3 fruit fly cellular contexts compared by ENCODE assay signal in genomic region chrX:22833534-22833933, dm6.
A peak's percentile ranks its signal among the peaks of the same experiment; 100 is the strongest.
TF ChIP-seq lines count a peak whose summit lies in the region.

No protein-coding gene starts in this region.

TF ChIP-seq in whole organism, embryonic, 481 proteins besides CTCF, POLR2A, EP300 and RAD21 (continued from another document and continues in another):
- TF ChIP-seq amos (GFP tag; IDR thresholded peaks at IDR 0.05; lab: Robert Waterston, UW; ENCODE audit: partially characterized antibody), result no peak
- TF ChIP-seq Mes4 (GFP tag; optimal IDR thresholded peaks at IDR 0.05; lab: Kevin White, UChicago), result peak; percentile 35
- no peak for TF ChIP-seq Neu2 (GFP tag; optimal IDR thresholded peaks at IDR 0.05; lab: Kevin White, UChicago; ENCODE audit: borderline replicate concordance)
- peak; percentile 50; the same call in 1 of the 3 replicates for TF ChIP-seq so (GFP tag; IDR thresholded peaks at IDR 0.05; lab: Robert Waterston, UW)
- TF ChIP-seq CG12219 (GFP tag; optimal IDR thresholded peaks at IDR 0.05; lab: Kevin White, UChicago), result peak; percentile 60
- peak; percentile 86 for TF ChIP-seq CG1603 (tag; optimal IDR thresholded peaks at IDR 0.05; lab: Kevin White, UChicago)
- TF ChIP-seq CG17385 (GFP tag; optimal IDR thresholded peaks at IDR 0.05; lab: Kevin White, UChicago), result peak; percentile 34
- no peak for TF ChIP-seq nom (GFP tag; optimal IDR thresholded peaks at IDR 0.05; lab: Kevin White, UChicago)
- TF ChIP-seq Hr3 (GFP tag; optimal IDR thresholded peaks at IDR 0.05; lab: Kevin White, UChicago), result peak; percentile 34
- TF ChIP-seq gro (GFP tag; optimal IDR thresholded peaks at IDR 0.05; lab: Kevin White, UChicago), result no peak
- no peak for TF ChIP-seq CG17612 (GFP tag; IDR thresholded peaks at IDR 0.05; lab: Robert Waterston, UW)
- TF ChIP-seq CG17359 (tag; optimal IDR thresholded peaks at IDR 0.05; lab: Kevin White, UChicago), result peak; percentile 72
- TF ChIP-seq CG2116 (GFP tag; optimal IDR thresholded peaks at IDR 0.05; lab: Kevin White, UChicago), result no peak
- TF ChIP-seq Dll (GFP tag; IDR thresholded peaks at IDR 0.05; lab: Robert Waterston, UW; ENCODE audit: partially characterized antibody), result no peak
- no peak for TF ChIP-seq Mad (GFP tag; optimal IDR thresholded peaks at IDR 0.05; lab: Kevin White, UChicago)
- TF ChIP-seq lab (GFP tag; optimal IDR thresholded peaks at IDR 0.05; lab: Kevin White, UChicago), result peak; percentile 53
- TF ChIP-seq CG12071 (GFP tag; optimal IDR thresholded peaks at IDR 0.05; lab: Kevin White, UChicago), result peak; percentile 55
- TF ChIP-seq CG4404 (GFP tag; IDR thresholded peaks at IDR 0.05; lab: Robert Waterston, UW), result peak; percentile 13; the same call in 1 of the 2 replicates
- TF ChIP-seq tx (GFP tag; optimal IDR thresholded peaks at IDR 0.05; lab: Kevin White, UChicago), result peak; percentile 2
- peak; percentile 50 for TF ChIP-seq ATbp (GFP tag; optimal IDR thresholded peaks at IDR 0.05; lab: Kevin White, UChicago)
- peak; percentile 54 for TF ChIP-seq Aef1 (GFP tag; IDR thresholded peaks at IDR 0.05; lab: Robert Waterston, UW)
- peak; percentile 74 for TF ChIP-seq nmo (GFP tag; optimal IDR thresholded peaks at IDR 0.05; lab: Kevin White, UChicago)
- no peak for TF ChIP-seq ash1 (GFP tag; optimal IDR thresholded peaks at IDR 0.05; lab: Kevin White, UChicago)
- TF ChIP-seq Oli (tag; optimal IDR thresholded peaks at IDR 0.05; lab: Kevin White, UChicago), result peak; percentile 74
- TF ChIP-seq CG17829 (tag; optimal IDR thresholded peaks at IDR 0.05; lab: Kevin White, UChicago), result peak; percentile 29
- TF ChIP-seq Ets65A (GFP tag; lab: Kevin White, UChicago), result peak; percentile 92
- TF ChIP-seq ken (GFP tag; IDR thresholded peaks at IDR 0.05; lab: Robert Waterston, UW), result 0 out of 3 replicates have a peak, but pooled peaks have one; percentile 44
- no peak for TF ChIP-seq CG10543 (GFP tag; optimal IDR thresholded peaks at IDR 0.05; lab: Kevin White, UChicago)
- no peak for TF ChIP-seq CG7987 (GFP tag; optimal IDR thresholded peaks at IDR 0.05; lab: Kevin White, UChicago)
- peak; percentile 33; the same call in 1 of the 2 replicates for TF ChIP-seq sob (GFP tag; IDR thresholded peaks at IDR 0.05; lab: Robert Waterston, UW)
- peak; percentile 45 for TF ChIP-seq CG15269 (tag; optimal IDR thresholded peaks at IDR 0.05; lab: Kevin White, UChicago)
- peak; percentile 3 for TF ChIP-seq slou (GFP tag; optimal IDR thresholded peaks at IDR 0.05; lab: Kevin White, UChicago)
- no peak for TF ChIP-seq CG15514 (GFP tag; optimal IDR thresholded peaks at IDR 0.05; lab: Kevin White, UChicago)
- peak; percentile 1 for TF ChIP-seq scrt (GFP tag; optimal IDR thresholded peaks at IDR 0.05; lab: Kevin White, UChicago)
- TF ChIP-seq Dp (GFP tag; optimal IDR thresholded peaks at IDR 0.05; lab: Kevin White, UChicago), result no peak
- TF ChIP-seq CG1024 (GFP tag; IDR thresholded peaks at IDR 0.05; lab: Robert Waterston, UW), result peak; percentile 22; the same call in 1 of the 2 replicates
- no peak for TF ChIP-seq schlank (tag; optimal IDR thresholded peaks at IDR 0.05; lab: Kevin White, UChicago)
- peak; percentile 20 for TF ChIP-seq tap (tag; optimal IDR thresholded peaks at IDR 0.05; lab: Kevin White, UChicago)
- TF ChIP-seq CG6689 (GFP tag; IDR thresholded peaks at IDR 0.05; lab: Robert Waterston, UW), result peak; percentile 57; the same call in 1 of the 2 replicates
- TF ChIP-seq row (GFP tag; IDR thresholded peaks at IDR 0.05; lab: Robert Waterston, UW), result no peak; the same call in 1 of the 3 replicates
- TF ChIP-seq BEAF-32 (GFP tag; optimal IDR thresholded peaks at IDR 0.05; lab: Kevin White, UChicago), result no peak
- peak; percentile 36 for TF ChIP-seq CG8089 (GFP tag; optimal IDR thresholded peaks at IDR 0.05; lab: Kevin White, UChicago)
- peak; percentile 51 for TF ChIP-seq Antp (GFP tag; optimal IDR thresholded peaks at IDR 0.05; lab: Kevin White, UChicago)

TF ChIP-seq in whole organism, prepupa, 60 proteins besides CTCF, POLR2A, EP300 and RAD21 (continued from another document):
- TF ChIP-seq CG6854 (GFP tag; optimal IDR thresholded peaks at IDR 0.05; lab: Kevin White, UChicago) (no peak), CG11762 (GFP tag; optimal IDR thresholded peaks at IDR 0.05; lab: Kevin White, UChicago; ENCODE audit: insufficient read depth) (peak; percentile 64), OdsH (GFP tag; optimal IDR thresholded peaks at IDR 0.05; lab: Kevin White, UChicago) (peak; percentile 83), salr (GFP tag; optimal IDR thresholded peaks at IDR 0.05; lab: Kevin White, UChicago) (peak; percentile 74 to 77), acj6 (GFP tag; optimal IDR thresholded peaks at IDR 0.05; lab: Kevin White, UChicago) (peak; percentile 80), cyc (GFP tag; optimal IDR thresholded peaks at IDR 0.05; lab: Kevin White, UChicago) (peak; percentile 69), net (GFP tag; optimal IDR thresholded peaks at IDR 0.05; lab: Kevin White, UChicago) (peak; percentile 86), Hr39 (GFP tag; optimal IDR thresholded peaks at IDR 0.05; lab: Kevin White, UChicago) (peak; percentile 60), fkh (GFP tag; optimal IDR thresholded peaks at IDR 0.05; lab: Kevin White, UChicago) (peak; percentile 4), achi (GFP tag; optimal IDR thresholded peaks at IDR 0.05; lab: Kevin White, UChicago) (peak; percentile 82), CG11294 (GFP tag; IDR thresholded peaks at IDR 0.05; lab: Robert Waterston, UW) (peak; percentile 61), Eip78C (GFP tag; lab: Kevin White, UChicago) (peak; percentile 93), Gug (GFP tag; IDR thresholded peaks at IDR 0.05; lab: Robert Waterston, UW) (peak; percentile 91), CG9139 (GFP tag; optimal IDR thresholded peaks at IDR 0.05; lab: Kevin White, UChicago) (no peak), Ets21C (GFP tag; optimal IDR thresholded peaks at IDR 0.05; lab: Kevin White, UChicago) (peak; percentile 30), CG8632 (GFP tag; optimal IDR thresholded peaks at IDR 0.05; lab: Kevin White, UChicago) (peak; percentile 68), topi (GFP tag; optimal IDR thresholded peaks at IDR 0.05; lab: Kevin White, UChicago) (peak; percentile 70), CG3919 (GFP tag; optimal IDR thresholded peaks at IDR 0.05; lab: Kevin White, UChicago) (peak; percentile 82), Hr38 (GFP tag; optimal IDR thresholded peaks at IDR 0.05; lab: Kevin White, UChicago) (no peak), Ets96B (tag; optimal IDR thresholded peaks at IDR 0.05; lab: Kevin White, UChicago) (peak; percentile 69), Sox15 (GFP tag; optimal IDR thresholded peaks at IDR 0.05; lab: Kevin White, UChicago) (peak; percentile 53), dsx (GFP tag; optimal IDR thresholded peaks at IDR 0.05; lab: Kevin White, UChicago; ENCODE audit: poor library complexity, severe bottlenecking) (peak; percentile 23), CG32006 (GFP tag; optimal IDR thresholded peaks at IDR 0.05; lab: Kevin White, UChicago) (peak; percentile 93), Lpt (GFP tag; optimal IDR thresholded peaks at IDR 0.05; lab: Kevin White, UChicago) (peak; percentile 84), Blimp-1 (GFP tag; optimal IDR thresholded peaks at IDR 0.05; lab: Kevin White, UChicago) (no peak), Sox14 (GFP tag; optimal IDR thresholded peaks at IDR 0.05; lab: Kevin White, UChicago) (peak; percentile 76), CG10631 (GFP tag; optimal IDR thresholded peaks at IDR 0.05; lab: Kevin White, UChicago) (peak; percentile 82), Eip75B (GFP tag; optimal IDR thresholded peaks at IDR 0.05; lab: Kevin White, UChicago) (peak; percentile 72), CG8119 (GFP tag; IDR thresholded peaks at IDR 0.05; lab: Robert Waterston, UW) (peak; percentile 92), Smox (GFP tag; optimal IDR thresholded peaks at IDR 0.05; lab: Kevin White, UChicago) (peak; percentile 55), CG6792 (GFP tag; optimal IDR thresholded peaks at IDR 0.05; lab: Kevin White, UChicago) (peak; percentile 76), Hr4 (GFP tag; optimal IDR thresholded peaks at IDR 0.05; lab: Kevin White, UChicago) (peak; percentile 91), CG4318 (GFP tag; optimal IDR thresholded peaks at IDR 0.05; lab: Kevin White, UChicago) (peak; percentile 85), CG1621 (tag; optimal IDR thresholded peaks at IDR 0.05; lab: Kevin White, UChicago) (peak; percentile 78), eg (GFP tag; IDR thresholded peaks at IDR 0.05; lab: Robert Waterston, UW) (peak; percentile 93), CG7368 (GFP tag; optimal IDR thresholded peaks at IDR 0.05; lab: Kevin White, UChicago) (peak; percentile 76)

TF ChIP-seq in whole organism, wandering third instar larva, 38 proteins besides CTCF, POLR2A, EP300 and RAD21 (continued from another document):
- no peak for TF ChIP-seq Abd-B (GFP tag; optimal IDR thresholded peaks at IDR 0.05; lab: Kevin White, UChicago)
- TF ChIP-seq CrebA (GFP tag; optimal IDR thresholded peaks at IDR 0.05; lab: Kevin White, UChicago; ENCODE audit: borderline replicate concordance), result no peak
- peak in 1 of 2 experiments; percentile 58 for TF ChIP-seq foxo (GFP tag; optimal IDR thresholded peaks at IDR 0.05; lab: Kevin White, UChicago)
- TF ChIP-seq br (GFP tag; optimal IDR thresholded peaks at IDR 0.05; lab: Kevin White, UChicago), result peak; percentile 26
- no peak for TF ChIP-seq dsf (GFP tag; optimal IDR thresholded peaks at IDR 0.05; lab: Kevin White, UChicago; ENCODE audit: borderline replicate concordance)
- peak; percentile 25 for TF ChIP-seq ey (GFP tag; optimal IDR thresholded peaks at IDR 0.05; lab: Kevin White, UChicago)
